Worm (Caenorhabditis elegans): ENCODE measurements around the gene txt-1.

DNA sequence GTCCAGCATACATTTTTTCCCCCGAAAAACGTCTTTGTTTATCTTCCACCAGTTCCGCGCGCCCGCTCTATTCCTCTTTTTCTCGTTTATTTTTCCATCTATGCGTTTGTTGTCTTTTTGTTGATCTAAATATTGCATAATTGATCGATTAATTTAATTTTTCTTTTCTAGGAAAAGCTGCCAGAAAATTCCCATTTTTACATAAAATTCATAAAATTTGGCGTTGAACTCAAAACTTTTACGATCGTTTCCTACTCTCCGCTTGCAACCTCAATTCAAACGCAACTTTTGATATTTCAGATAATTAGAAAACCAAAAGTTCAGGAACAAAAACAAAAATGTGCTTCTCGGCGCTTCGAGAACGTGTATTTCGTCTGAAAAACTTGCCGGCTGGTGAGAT is 2.9 kb downstream of the txt-1 start, which contains the start of gene C50D2.2:
- TF ChIP-seq mel-28 (tag; optimal IDR thresholded peaks at IDR 0.05; ENCODE audit: borderline replicate concordance) (no peak), xnd-1 (tag; optimal IDR thresholded peaks at IDR 0.05) (no peak), unc-130 (GFP tag; optimal IDR thresholded peaks at IDR 0.05) (no peak), F33H1.4 (GFP tag; IDR thresholded peaks at IDR 0.05) (no peak), let-607 (tag; optimal IDR thresholded peaks at IDR 0.05) (no peak), nhr-120 (GFP tag; IDR thresholded peaks at IDR 0.05) (no peak), F39B2.1 (GFP tag; IDR thresholded peaks at IDR 0.05) (no peak)

Measured in whole organism, young adult.